Worm (Caenorhabditis elegans): ENCODE data around the gene M02D8.2.

DNA sequence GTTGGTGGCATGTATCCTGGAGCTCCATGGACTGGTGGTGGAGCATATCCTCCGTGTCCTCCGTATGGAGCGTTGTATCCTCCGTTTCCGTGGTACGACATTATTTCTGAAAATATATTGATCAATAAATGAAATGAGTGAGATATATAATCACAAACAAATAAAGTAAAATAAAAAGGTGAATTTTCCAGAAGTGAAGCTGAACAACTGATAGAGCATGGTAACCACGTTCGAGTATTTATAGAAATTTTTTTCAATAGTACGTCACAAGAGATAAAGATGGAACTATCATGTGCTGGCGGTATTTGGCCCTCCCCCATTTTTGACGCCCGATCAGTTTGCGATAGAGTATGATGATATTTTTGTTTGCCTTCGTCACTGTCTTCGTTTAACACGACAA is 22.7 kb upstream of the M02D8.2 start, which contains the start of gene F53A9.7:
- TF ChIP-seq nhr-76 (tag; optimal IDR thresholded peaks at IDR 0.05) (no peak), zag-1 (tag; optimal IDR thresholded peaks at IDR 0.05) (no peak)
